Fruit fly (Drosophila melanogaster) whole organism, embryonic: ENCODE measurements around the gene CG6689.

ENCODE experiments used
- Ada2b ChIP-seq: fragments of 200-800 bp; sonication (Bioruptor generic); IDR thresholded peaks from 2 replicates; pipeline ENCODE4 v1.3.6; 2022; ENCODE audit warnings: missing biosample characterization, missing genetic modification characterization
- Atf3 ChIP-seq: fragments of 200-800 bp; sonication (Bioruptor generic); optimal IDR thresholded peaks from 3 replicates; lab custom pipeline; 2016; ENCODE audit warnings: missing biosample characterization, missing genetic modification characterization
- BEAF-32 ChIP-seq: fragments of 200-800 bp; sonication (Bioruptor generic); optimal IDR thresholded peaks from 3 replicates; lab custom pipeline; 2017; ENCODE audit warnings: missing biosample characterization, missing genetic modification characterization, mild to moderate bottlenecking, moderate library complexity, missing genetic modification reagents
- CG10267 ChIP-seq: fragments of 200-800 bp; sonication (Bioruptor generic); optimal IDR thresholded peaks from 2 replicates; lab custom pipeline; 2018; ENCODE audit warnings: missing biosample characterization, mild to moderate bottlenecking, missing genetic modification characterization, moderate library complexity
- CG12236 ChIP-seq: fragments of 200-800 bp; sonication (Bioruptor generic); optimal IDR thresholded peaks from 2 replicates; lab custom pipeline; 2016; ENCODE audit warnings: missing biosample characterization, missing genetic modification characterization
- CG12744 ChIP-seq: fragments of 200-800 bp; sonication (Bioruptor generic); optimal IDR thresholded peaks from 2 replicates; lab custom pipeline; 2016; ENCODE audit warnings: missing biosample characterization, missing genetic modification characterization
- CG13123 ChIP-seq: fragments of 200-800 bp; sonication (Bioruptor generic); optimal IDR thresholded peaks from 2 replicates; lab custom pipeline; 2016; ENCODE audit warnings: missing biosample characterization, missing genetic modification characterization
- CG13624 ChIP-seq: fragments of 200-800 bp; sonication (Bioruptor generic); optimal IDR thresholded peaks from 2 replicates; lab custom pipeline; 2016; ENCODE audit warnings: missing biosample characterization, missing genetic modification characterization
- CG15479 ChIP-seq: fragments of 200-800 bp; sonication (Bioruptor generic); optimal IDR thresholded peaks from 3 replicates; lab custom pipeline; 2019; ENCODE audit warnings: missing biosample characterization, mild to moderate bottlenecking, missing genetic modification characterization, moderate library complexity
- CG16779 ChIP-seq: fragments of 200-800 bp; sonication (Bioruptor generic); IDR thresholded peaks from 2 replicates; pipeline ENCODE4 v1.3.6; 2022; ENCODE audit warnings: missing biosample characterization, missing genetic modification characterization
- CG16815 ChIP-seq: fragments of 200-800 bp; sonication (Bioruptor generic); optimal IDR thresholded peaks from 3 replicates; lab custom pipeline; 2017; ENCODE audit warnings: missing biosample characterization, mild to moderate bottlenecking, missing genetic modification characterization
- CG17328 ChIP-seq: fragments of 200-800 bp; sonication (Bioruptor generic); IDR thresholded peaks from 2 replicates; pipeline ENCODE4 v1.3.6; 2022; ENCODE audit warnings: missing biosample characterization, missing genetic modification characterization
- CG17359 ChIP-seq: fragments of 200-800 bp; sonication (Bioruptor generic); optimal IDR thresholded peaks from 3 replicates; lab custom pipeline; 2018; ENCODE audit warnings: missing biosample characterization, mild to moderate bottlenecking, missing genetic modification characterization, moderate library complexity
- CG17568 ChIP-seq: fragments of 200-800 bp; sonication (Bioruptor generic); optimal IDR thresholded peaks from 2 replicates; lab custom pipeline; 2018; ENCODE audit warnings: missing biosample characterization, mild to moderate bottlenecking, missing genetic modification characterization, moderate library complexity
- CG18619 ChIP-seq: fragments of 200-800 bp; sonication (Bioruptor generic); optimal IDR thresholded peaks from 3 replicates; lab custom pipeline; 2017; ENCODE audit warnings: missing biosample characterization, mild to moderate bottlenecking, missing genetic modification characterization
- CG2120 ChIP-seq: fragments of 200-800 bp; sonication (Bioruptor generic); optimal IDR thresholded peaks from 3 replicates; lab custom pipeline; 2016; ENCODE audit warnings: missing biosample characterization, missing genetic modification characterization
- CG6254 ChIP-seq: fragments of 200-800 bp; sonication (Bioruptor generic); optimal IDR thresholded peaks from 3 replicates; lab custom pipeline; 2017; ENCODE audit warnings: mild to moderate bottlenecking, missing biosample characterization, missing genetic modification reagents, missing genetic modification characterization
- CG7357 ChIP-seq: fragments of 200-800 bp; sonication (Bioruptor generic); IDR thresholded peaks from 3 replicates; pipeline ENCODE4 v1.3.6; 2022; ENCODE audit warnings: missing biosample characterization, missing genetic modification characterization
- CG9817 ChIP-seq: fragments of 200-800 bp; sonication (Bioruptor generic); optimal IDR thresholded peaks from 2 replicates; lab custom pipeline; 2018; ENCODE audit warnings: missing biosample characterization, mild to moderate bottlenecking, missing genetic modification characterization, moderate library complexity
- Chrac-16 ChIP-seq: fragments of 200-800 bp; sonication (Bioruptor generic); optimal IDR thresholded peaks from 3 replicates; lab custom pipeline; 2016; ENCODE audit warnings: missing biosample characterization, missing genetic modification characterization
- D ChIP-seq, 2 experiments: fragments of 200-800 bp in 1 of 2; fragments of >200 bp in 1 of 2; sonication (Bioruptor generic) in 1 of 2; optimal IDR thresholded peaks; 2 replicates in 1 of 2; 3 replicates in 1 of 2; lab custom pipeline; 2017; ENCODE audit warnings: mild to moderate bottlenecking in 1 of 2, missing biosample characterization in 1 of 2, missing genetic modification characterization in 1 of 2, missing genetic modification reagents in 1 of 2
- D19B ChIP-seq: fragments of 200-800 bp; sonication (Bioruptor generic); optimal IDR thresholded peaks from 2 replicates; lab custom pipeline; 2017; ENCODE audit warnings: missing biosample characterization, mild to moderate bottlenecking, missing genetic modification characterization
- Dip2 ChIP-seq: fragments of 200-800 bp; sonication (Bioruptor generic); IDR thresholded peaks from 2 replicates; pipeline ENCODE4 v1.3.6; 2022; ENCODE audit warnings: missing biosample characterization, missing genetic modification characterization
- Fer3 ChIP-seq: fragments of 200-800 bp; sonication (Bioruptor generic); optimal IDR thresholded peaks from 2 replicates; lab custom pipeline; 2018; ENCODE audit warnings: missing biosample characterization, mild to moderate bottlenecking, missing genetic modification characterization, moderate library complexity
- HLH54F ChIP-seq: fragments of 200-800 bp; sonication (Bioruptor generic); optimal IDR thresholded peaks from 3 replicates; lab custom pipeline; 2016; ENCODE audit warnings: missing biosample characterization, missing genetic modification characterization
- Hand ChIP-seq: fragments of 200-800 bp; sonication (Bioruptor generic); optimal IDR thresholded peaks from 2 replicates; lab custom pipeline; 2017; ENCODE audit warnings: mild to moderate bottlenecking, missing biosample characterization, missing genetic modification reagents, missing genetic modification characterization
- Lpt ChIP-seq: fragments of >200 bp; optimal IDR thresholded peaks from 2 replicates; lab custom pipeline; 2018; ENCODE audit warnings: missing biosample characterization, missing genetic modification characterization
- Tbp ChIP-seq: fragments of >200 bp; optimal IDR thresholded peaks from 2 replicates; lab custom pipeline; 2018; ENCODE audit warnings: missing biosample characterization, missing genetic modification characterization
- YL-1 ChIP-seq: fragments of 200-800 bp; sonication (Bioruptor generic); optimal IDR thresholded peaks from 3 replicates; lab custom pipeline; 2017; ENCODE audit warnings: missing biosample characterization, mild to moderate bottlenecking, missing genetic modification characterization
- ap ChIP-seq: fragments of 200-800 bp; sonication (Bioruptor generic); IDR thresholded peaks from 2 replicates; pipeline ENCODE4 v1.3.6; 2022; ENCODE audit warnings: missing biosample characterization, missing genetic modification characterization
- ase ChIP-seq: fragments of 200-800 bp; sonication (Bioruptor generic); IDR thresholded peaks from 3 replicates; pipeline ENCODE4 v1.3.6; 2022; ENCODE audit warnings: missing biosample characterization, missing genetic modification characterization
- chm ChIP-seq: fragments of 200-800 bp; sonication (Bioruptor generic); IDR thresholded peaks from 2 replicates; pipeline ENCODE4 v1.3.6; 2022; ENCODE audit warnings: missing biosample characterization, missing genetic modification characterization
- fru ChIP-seq: fragments of >200 bp; optimal IDR thresholded peaks from 2 replicates; lab custom pipeline; 2017
- fu2 ChIP-seq: fragments of 200-800 bp; sonication (Bioruptor generic); optimal IDR thresholded peaks from 2 replicates; lab custom pipeline; 2016; ENCODE audit warnings: missing biosample characterization, missing genetic modification characterization
- gce ChIP-seq: fragments of 200-800 bp; sonication (Bioruptor generic); IDR thresholded peaks from 3 replicates; pipeline ENCODE4 v1.3.6; 2022; ENCODE audit warnings: missing biosample characterization, missing genetic modification characterization
- gcm ChIP-seq: fragments of 200-800 bp; sonication (Bioruptor generic); optimal IDR thresholded peaks from 2 replicates; lab custom pipeline; 2019; ENCODE audit warnings: missing biosample characterization, mild to moderate bottlenecking, missing genetic modification characterization, moderate library complexity
- gcm2 ChIP-seq: fragments of 200-800 bp; sonication (Bioruptor generic); optimal IDR thresholded peaks from 2 replicates; lab custom pipeline; 2016; ENCODE audit warnings: missing biosample characterization, missing genetic modification characterization
- gsb ChIP-seq: fragments of 200-800 bp; sonication (Bioruptor generic); IDR thresholded peaks from 2 replicates; pipeline ENCODE4 v1.3.6; 2022; ENCODE audit warnings: missing biosample characterization, missing genetic modification characterization
- gt ChIP-seq: fragments of 200-800 bp; sonication (Bioruptor generic); IDR thresholded peaks from 2 replicates; pipeline ENCODE4 v1.3.6; 2022; ENCODE audit warnings: missing biosample characterization, missing genetic modification characterization
- hkb ChIP-seq, 2 experiments: fragments of 200-800 bp in 1 of 2; fragments of >200 bp in 1 of 2; sonication (Bioruptor generic) in 1 of 2; IDR thresholded peaks in 1 of 2; optimal IDR thresholded peaks in 1 of 2; 2 replicates each; pipeline versions ENCODE4 v1.3.6 to Lab custom; 2017 to 2022; ENCODE audit warnings: missing biosample characterization in 1 of 2, missing genetic modification characterization in 1 of 2
- salm ChIP-seq: fragments of 200-800 bp; sonication (Bioruptor generic); optimal IDR thresholded peaks from 2 replicates; lab custom pipeline; 2018; ENCODE audit warnings: missing biosample characterization, mild to moderate bottlenecking, missing genetic modification characterization
- sc ChIP-seq, 3 experiments: fragments of >200 bp in 2 of 3; fragments of 200-800 bp in 1 of 3; sonication (Bioruptor generic) in 1 of 3; optimal IDR thresholded peaks; 2 replicates in 2 of 3; 3 replicates in 1 of 3; lab custom pipeline; 2017; ENCODE audit warnings: mild to moderate bottlenecking in 1 of 3, missing biosample characterization in 1 of 3, missing genetic modification characterization in 1 of 3, missing genetic modification reagents in 1 of 3
- schlank ChIP-seq: fragments of 200-800 bp; sonication (Bioruptor generic); optimal IDR thresholded peaks from 2 replicates; lab custom pipeline; 2018; ENCODE audit warnings: missing biosample characterization, mild to moderate bottlenecking, missing genetic modification characterization
- sens ChIP-seq: fragments of 200-800 bp; sonication (Bioruptor generic); peaks from one replicate; lab custom pipeline; 2016; ENCODE audit warnings: missing biosample characterization, missing genetic modification characterization
- sob ChIP-seq: fragments of 200-800 bp; sonication (Bioruptor generic); IDR thresholded peaks from 2 replicates; pipeline ENCODE4 v1.3.6; 2022; ENCODE audit warnings: missing biosample characterization, missing genetic modification characterization
- ssp ChIP-seq: fragments of 200-800 bp; sonication (Bioruptor generic); IDR thresholded peaks from 2 replicates; pipeline ENCODE4 v1.3.6; 2022; ENCODE audit warnings: missing biosample characterization, missing genetic modification characterization
- tio ChIP-seq: fragments of 200-800 bp; sonication (Bioruptor generic); optimal IDR thresholded peaks from 2 replicates; lab custom pipeline; 2017; ENCODE audit warnings: missing biosample characterization, missing genetic modification characterization, inconsistent platforms
- tna ChIP-seq: fragments of 200-800 bp; sonication (Bioruptor generic); IDR thresholded peaks from 2 replicates; pipeline ENCODE4 v1.3.6; 2022; ENCODE audit warnings: missing biosample characterization, missing genetic modification characterization; ENCODE audit not compliant: partially characterized antibody

CG6689 gene

DNA sequence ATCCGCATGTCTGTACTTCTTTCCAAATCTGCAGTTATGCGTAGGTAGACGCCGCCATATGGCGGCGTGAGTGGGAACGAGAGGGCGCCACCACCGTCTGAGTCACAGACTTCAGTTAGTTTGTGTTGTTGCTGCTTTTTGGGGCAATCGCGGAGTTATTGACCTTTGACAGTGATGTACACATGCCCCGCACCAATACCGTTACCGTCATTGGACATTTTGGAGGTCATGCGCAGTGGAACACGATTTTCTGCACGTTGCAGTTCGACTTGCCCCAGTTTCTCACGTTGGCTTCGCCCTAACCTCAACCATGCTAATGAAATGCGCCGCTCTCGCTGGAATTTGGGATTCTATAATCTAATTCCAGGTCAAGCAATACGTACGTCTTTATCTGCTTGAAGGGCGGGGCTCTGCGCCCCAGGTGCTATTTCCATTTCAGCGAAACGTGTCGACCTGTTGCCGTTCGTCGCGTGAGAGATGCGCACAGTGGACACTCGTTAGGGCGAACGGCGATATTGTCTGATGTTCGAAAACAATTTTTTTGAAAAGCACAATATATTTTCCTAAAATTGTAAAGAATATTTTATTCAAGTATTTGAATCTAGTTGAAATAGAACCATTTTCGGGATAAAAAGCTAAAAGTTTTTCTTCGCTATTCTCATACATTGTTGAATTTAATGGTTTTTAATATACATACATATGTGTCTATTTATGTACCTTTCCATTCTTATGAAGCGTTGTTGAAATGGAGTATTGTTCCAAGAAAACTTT lies 8.4 kb downstream of the CG6689 start (continued):
- TF ChIP-seq Hand (GFP tag; lab: Kevin White, UChicago) (no peak), CG18619 (GFP tag; lab: Kevin White, UChicago) (peak; percentile 40), CG17328 (GFP tag; lab: Robert Waterston, UW) (peak; percentile 78), Ada2b (GFP tag; lab: Robert Waterston, UW) (peak; percentile 73), CG16815 (GFP tag; lab: Kevin White, UChicago) (peak; percentile 55), gcm2 (GFP tag; lab: Kevin White, UChicago) (peak; percentile 18), Lpt (GFP tag; lab: Kevin White, UChicago) (no peak), CG17568 (GFP tag; lab: Kevin White, UChicago) (peak; percentile 33), ase (peak; percentile 74; the same call in 2 of the 3 replicates), schlank (tag; lab: Kevin White, UChicago) (peak; percentile 25), BEAF-32 (peak; percentile 5), chm (GFP tag; lab: Robert Waterston, UW) (peak; percentile 44; the same call in 1 of the 2 replicates), ssp (peak; percentile 57; the same call in 1 of the 2 replicates), gt (GFP tag; lab: Robert Waterston, UW) (peak; percentile 33; the same call in 1 of the 2 replicates), D19B (GFP tag; lab: Kevin White, UChicago) (peak; percentile 57), Dip2 (GFP tag; lab: Robert Waterston, UW) (no peak), CG12236 (peak; percentile 34), tio (GFP tag; lab: Kevin White, UChicago) (no peak), CG17359 (tag; lab: Kevin White, UChicago) (peak; percentile 73), CG15479 (GFP tag; lab: Kevin White, UChicago) (no peak), salm (tag; lab: Kevin White, UChicago) (no peak), tna (no peak), ap (GFP tag; lab: Robert Waterston, UW) (peak; percentile 39; the same call in 1 of the 2 replicates), Chrac-16 (GFP tag; lab: Kevin White, UChicago) (peak; percentile 77), gsb (GFP tag; lab: Robert Waterston, UW) (no peak), gcm (peak; percentile 27), D (optimal IDR thresholded peaks at IDR 0.05; lab: Kevin White, UChicago) (no peak), D (GFP tag; optimal IDR thresholded peaks at IDR 0.05; lab: Kevin White, UChicago) (peak; percentile 25), Fer3 (tag; lab: Kevin White, UChicago) (peak; percentile 82), Atf3 (GFP tag; lab: Kevin White, UChicago) (peak; percentile 33), CG13624 (GFP tag; lab: Kevin White, UChicago) (peak; percentile 79), fu2 (peak; percentile 48), CG13123 (GFP tag; lab: Kevin White, UChicago) (no peak), HLH54F (GFP tag; lab: Kevin White, UChicago) (peak; percentile 74), sc (optimal IDR thresholded peaks at IDR 0.05; lab: Kevin White, UChicago) (no peak), sc (GFP tag; optimal IDR thresholded peaks at IDR 0.05; lab: Kevin White, UChicago) (peak; percentile 12), CG16779 (GFP tag; lab: Robert Waterston, UW) (peak; percentile 77), CG6254 (GFP tag; lab: Kevin White, UChicago) (no peak), YL-1 (GFP tag; lab: Kevin White, UChicago) (peak; percentile 57), sens (GFP tag; lab: Kevin White, UChicago) (peak; percentile 92), hkb (optimal IDR thresholded peaks at IDR 0.05; lab: Kevin White, UChicago) (no peak), hkb (GFP tag; IDR thresholded peaks at IDR 0.05; lab: Robert Waterston, UW) (peak; percentile 73), CG9817 (tag; lab: Kevin White, UChicago) (peak; percentile 65), CG2120 (GFP tag; lab: Kevin White, UChicago) (peak; percentile 90), sob (GFP tag; lab: Robert Waterston, UW) (peak; percentile 69), fru (lab: Kevin White, UChicago) (no peak), CG7357 (GFP tag; lab: Robert Waterston, UW) (peak; percentile 51; the same call in 1 of the 3 replicates), CG10267 (tag; lab: Kevin White, UChicago) (peak; percentile 53), gce (GFP tag; lab: Robert Waterston, UW) (no peak), Tbp (GFP tag; lab: Kevin White, UChicago) (no peak), CG12744 (GFP tag; lab: Kevin White, UChicago) (peak; percentile 64)
